Worm (Caenorhabditis elegans): Measurements from ENCODE around the gene ergi-2.

- TF ChIP-seq snpc-4 (tag; optimal IDR thresholded peaks at IDR 0.05) (no peak), nhr-12 (tag; optimal IDR thresholded peaks at IDR 0.05) (no peak), lin-13 (tag; optimal IDR thresholded peaks at IDR 0.05) (no peak), unc-62 (GFP tag; optimal IDR thresholded peaks at IDR 0.05) (no peak), ztf-11 (tag; optimal IDR thresholded peaks at IDR 0.05) (no peak), pha-4 (tag; optimal IDR thresholded peaks at IDR 0.05) (no peak), cnd-1 (tag; optimal IDR thresholded peaks at IDR 0.05) (no peak), hlh-1 (tag; optimal IDR thresholded peaks at IDR 0.05) (no peak), drap-1 (GFP tag; optimal IDR thresholded peaks at IDR 0.05) (no peak), zip-8 (tag; optimal IDR thresholded peaks at IDR 0.05) (no peak), nhr-76 (tag; optimal IDR thresholded peaks at IDR 0.05) (no peak), nhr-237 (tag; optimal IDR thresholded peaks at IDR 0.05) (no peak), ces-1 (GFP tag; optimal IDR thresholded peaks at IDR 0.05) (no peak)
These were observed 37.5 kb downstream of the ergi-2 start for ce11 chrX:14969615-14970014.

All from whole organism, mixed stage, embryonic.